Worm (Caenorhabditis elegans): ENCODE measurements around the gene elc-1.
A peak's percentile ranks its signal among the peaks of the same experiment; 100 is the strongest.

elc-1 gene

DNA sequence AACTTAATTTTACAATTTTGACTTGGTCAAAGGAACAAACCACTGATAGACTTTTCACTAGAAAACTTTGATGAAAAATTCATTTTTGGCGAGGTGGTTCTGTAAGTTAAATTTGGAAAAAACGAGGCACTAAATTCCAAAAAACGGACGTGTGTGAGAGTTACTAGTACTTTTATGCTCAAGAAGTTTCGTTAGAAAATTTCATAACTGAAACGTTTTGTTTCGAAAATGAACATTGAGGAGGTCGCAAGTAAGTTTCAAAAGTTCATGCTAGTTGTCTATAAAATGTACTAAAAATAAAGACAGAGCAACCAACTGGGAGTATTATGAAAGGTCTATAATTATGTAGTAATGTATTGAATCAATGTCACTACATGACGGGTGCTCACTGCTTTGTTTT is 25.2 kb downstream of the elc-1 start, which contains the start of gene pals-17:
TSS of gene pals-17 (minus strand) at position 101 of the 400 bp plus-strand sequence.
- TF ChIP-seq fos-1 (tag; optimal IDR thresholded peaks at IDR 0.05) (no peak), fkh-4 (tag; optimal IDR thresholded peaks at IDR 0.05; ENCODE audit: borderline replicate concordance) (no peak), C04F5.9 (tag; optimal IDR thresholded peaks at IDR 0.05) (no peak)

DNA sequence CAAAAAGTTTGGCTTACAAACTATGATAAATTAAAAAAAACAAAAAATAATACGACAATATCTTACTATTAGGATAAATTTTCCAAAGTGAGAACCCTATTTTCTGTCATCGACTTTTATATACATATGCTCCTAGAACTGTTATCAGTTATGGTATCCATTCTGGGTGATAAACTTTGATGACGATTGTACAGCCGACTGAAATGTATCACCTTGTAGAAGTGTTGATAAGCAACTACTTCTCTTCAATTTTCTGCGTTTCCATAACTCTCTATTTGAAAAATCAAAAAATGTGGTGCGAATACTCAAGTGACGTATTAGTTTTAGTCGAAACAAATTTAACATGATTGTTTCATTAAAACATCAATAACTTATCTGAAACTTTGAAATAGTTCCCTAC is 27.0 kb downstream of the elc-1 start:
- TF ChIP-seq jun-1 (tag; optimal IDR thresholded peaks at IDR 0.05) (peak; percentile 13), tlp-1 (tag; optimal IDR thresholded peaks at IDR 0.05) (peak; percentile 66), unc-98 (GFP tag; IDR thresholded peaks at IDR 0.05) (no peak), elt-2 (tag; optimal IDR thresholded peaks at IDR 0.05) (peak; percentile 90)

DNA sequence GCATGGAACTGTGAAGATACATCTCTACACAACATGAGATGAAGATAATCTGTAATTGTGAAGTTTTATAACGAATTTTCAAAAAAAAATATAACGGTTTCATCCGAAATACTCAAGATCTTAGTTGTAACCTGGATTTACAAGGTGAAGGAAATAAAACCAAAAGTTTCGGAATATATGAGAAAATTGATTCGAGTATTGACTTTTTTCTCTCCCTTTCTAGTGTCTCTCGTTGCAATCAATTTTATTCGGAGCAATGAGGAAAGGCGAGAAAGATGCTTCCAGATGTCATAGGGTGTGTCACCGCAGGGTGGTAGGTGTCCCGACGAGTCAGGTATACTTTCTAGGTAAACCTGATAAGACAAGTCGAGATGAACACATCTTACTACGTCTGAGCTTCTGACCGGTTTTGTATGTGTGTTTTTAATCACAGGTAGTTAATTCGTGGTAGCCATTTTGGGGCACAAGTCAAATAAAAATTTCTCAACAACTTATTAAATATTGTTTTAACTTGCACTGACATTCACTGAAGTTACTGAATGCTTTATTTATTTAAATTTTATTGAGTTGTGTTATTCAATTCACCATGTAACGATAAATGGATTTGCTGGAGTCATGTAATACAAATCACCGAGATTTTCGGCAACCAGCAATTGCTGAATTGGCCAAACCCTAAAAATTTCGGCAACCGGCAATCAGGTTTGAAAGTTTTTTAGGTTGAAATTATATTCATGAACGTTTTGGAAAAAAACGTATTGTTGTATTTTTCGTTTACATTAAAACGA is 28.5 kb downstream of the elc-1 start, which contains the start of gene pals-20:
TSS of gene pals-20 (minus strand) at position 51 of the 785 bp plus-strand sequence.
- TF ChIP-seq vab-15 (tag; optimal IDR thresholded peaks at IDR 0.05): no peak
- TF ChIP-seq efl-1 (optimal IDR thresholded peaks at IDR 0.05): no peak
- peak in 1 of 2 experiments; percentile 75 for TF ChIP-seq efl-1 (GFP tag; optimal IDR thresholded peaks at IDR 0.05 in 1 of 2)
- no peak for TF ChIP-seq ztf-11 (tag; optimal IDR thresholded peaks at IDR 0.05)

DNA sequence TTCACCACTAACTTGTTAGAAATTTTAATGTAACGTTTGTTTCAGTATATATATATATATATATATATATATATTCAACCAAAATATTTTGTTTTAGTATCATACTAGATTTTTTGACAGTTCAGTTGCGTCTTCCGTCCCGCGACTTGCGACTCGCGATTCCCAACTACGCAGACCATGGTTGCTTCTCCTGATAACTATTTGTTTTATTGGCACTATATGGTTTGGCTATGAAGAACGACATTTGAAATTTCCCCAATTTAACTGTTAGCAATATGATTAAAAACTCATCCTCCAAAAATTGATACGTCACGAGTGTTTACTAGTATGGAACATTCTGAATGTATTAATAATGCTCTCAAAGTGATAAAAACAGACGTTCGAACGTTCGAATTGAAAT is 32.3 kb downstream of the elc-1 start:
- TF ChIP-seq unc-130 (tag; optimal IDR thresholded peaks at IDR 0.05) (no peak), egl-13 (tag; optimal IDR thresholded peaks at IDR 0.05) (no peak), jun-1 (tag; optimal IDR thresholded peaks at IDR 0.05) (no peak), ceh-63 (GFP tag; optimal IDR thresholded peaks at IDR 0.05) (no peak), aly-2 (tag; optimal IDR thresholded peaks at IDR 0.05) (no peak), hpl-2 (GFP tag; optimal IDR thresholded peaks at IDR 0.05) (no peak), mab-9 (GFP tag; IDR thresholded peaks at IDR 0.05) (no peak), nhr-11 (tag; optimal IDR thresholded peaks at IDR 0.05) (no peak), mef-2 (tag; optimal IDR thresholded peaks at IDR 0.05) (no peak), blmp-1 (tag; optimal IDR thresholded peaks at IDR 0.05) (no peak), lin-15B (tag; optimal IDR thresholded peaks at IDR 0.05) (no peak), ceh-88 (GFP tag; IDR thresholded peaks at IDR 0.05) (no peak), fkh-4 (tag; optimal IDR thresholded peaks at IDR 0.05; ENCODE audit: borderline replicate concordance) (no peak), nhr-19 (GFP tag; conservative IDR thresholded peaks at IDR 0.05) (no peak)

DNA sequence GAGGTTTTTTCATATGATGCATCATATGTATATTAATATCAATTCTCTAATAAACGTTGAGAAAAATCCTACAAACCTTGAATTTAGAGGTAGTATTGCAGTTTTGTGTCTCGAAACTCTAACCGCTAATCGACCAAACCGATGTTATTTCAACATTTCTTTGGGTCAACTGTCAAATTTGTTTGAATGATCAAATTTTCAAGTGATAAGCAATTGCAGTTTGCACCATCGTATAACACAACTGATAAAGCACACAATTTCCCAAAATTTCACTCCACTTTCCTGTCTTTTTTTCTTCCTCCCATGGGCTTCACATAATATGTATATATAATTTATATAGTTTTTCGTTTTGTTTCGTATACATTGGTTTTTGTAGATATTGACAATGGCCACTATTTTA is 32.9 kb downstream of the elc-1 start, which contains the start of the genes fbxa-138 and Y82E9BR.5:
TSS of gene fbxa-138 (minus strand) at position 161 of the 400 bp plus-strand sequence.
TSS of gene Y82E9BR.5 (plus strand) at position 279 of the 400 bp plus-strand sequence.
- TF ChIP-seq tlp-1 (tag; optimal IDR thresholded peaks at IDR 0.05): peak; percentile 17
- TF ChIP-seq unc-30 (tag; optimal IDR thresholded peaks at IDR 0.05): no peak
- peak; percentile 70 for TF ChIP-seq elt-2 (tag; optimal IDR thresholded peaks at IDR 0.05)

DNA sequence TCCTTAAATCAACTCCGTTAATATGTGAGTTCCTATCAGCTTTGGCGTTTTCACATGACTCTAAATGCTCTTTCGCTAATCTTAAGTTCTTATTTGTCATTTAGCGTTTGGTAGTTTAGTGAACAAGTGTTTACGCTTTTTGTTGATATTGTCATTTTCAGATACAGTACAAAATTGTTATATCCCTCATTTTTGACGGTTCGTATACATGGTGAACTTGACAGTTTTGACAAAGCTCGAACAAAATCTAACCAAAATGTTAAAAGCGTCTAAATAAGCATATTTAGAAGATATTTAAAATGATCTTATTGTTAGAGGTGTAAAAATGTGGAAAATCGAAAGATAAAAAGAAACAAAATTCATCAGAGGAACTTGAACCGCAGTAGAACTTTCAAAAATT is 33.5 kb downstream of the elc-1 start:
- TF ChIP-seq unc-86 (tag; optimal IDR thresholded peaks at IDR 0.05) (no peak), pax-3 (tag; optimal IDR thresholded peaks at IDR 0.05) (no peak), ceh-8 (GFP tag; optimal IDR thresholded peaks at IDR 0.05) (no peak), C16A3.4 (tag; optimal IDR thresholded peaks at IDR 0.05) (no peak), nhr-237 (tag; optimal IDR thresholded peaks at IDR 0.05) (no peak), tlp-1 (tag; optimal IDR thresholded peaks at IDR 0.05) (no peak), zag-1 (tag; optimal IDR thresholded peaks at IDR 0.05) (no peak), nhr-28 (tag; optimal IDR thresholded peaks at IDR 0.05) (no peak), nhr-77 (tag; optimal IDR thresholded peaks at IDR 0.05) (no peak), unc-30 (tag; optimal IDR thresholded peaks at IDR 0.05) (no peak), efl-1 (optimal IDR thresholded peaks at IDR 0.05) (no peak), efl-1 (GFP tag; optimal IDR thresholded peaks at IDR 0.05 in 1 of 2) (no peak), lin-14 (GFP tag; optimal IDR thresholded peaks at IDR 0.05) (no peak)

Measured in whole organism, L1 larva.